Worm (Caenorhabditis elegans) whole organism, L4 larva: ENCODE results near the gene zzz-1.

Experiments
- F49E8.2 ChIP-seq: sonication (generic microtip); optimal IDR thresholded peaks from 2 replicates; lab custom pipeline; 2016; ENCODE audit warnings: missing compliant biosample characterization, mild to moderate bottlenecking, missing genetic modification characterization, borderline replicate concordance
- Y105C5A.15 ChIP-seq: fragments of 200-800 bp; sonication (Bioruptor generic); IDR thresholded peaks from 2 replicates; pipeline ENCODE4 v1.3.6; 2022; ENCODE audit warnings: missing genetic modification characterization, missing compliant biosample characterization
- ZK546.5 ChIP-seq, 2 experiments: sonication (generic microtip); optimal IDR thresholded peaks; 2 replicates each; lab custom pipeline; 2017; ENCODE audit warnings: missing biosample characterization in 2 of 2, missing genetic modification characterization in 2 of 2
- ama-1 ChIP-seq: fragments of 150-350 bp; optimal IDR thresholded peaks from 2 replicates; lab custom pipeline; 2014; ENCODE audit warnings: inconsistent platforms, mixed read lengths
- ceh-28 ChIP-seq: fragments of 150-350 bp; optimal IDR thresholded peaks from 2 replicates; lab custom pipeline; 2014; ENCODE audit warnings: missing biosample characterization, missing genetic modification reagents, missing genetic modification characterization
- ceh-44 ChIP-seq: fragments of 200-800 bp; sonication (Bioruptor generic); IDR thresholded peaks from 2 replicates; pipeline ENCODE4 v1.3.6; 2022; ENCODE audit warnings: missing genetic modification reagents, missing genetic modification characterization, missing compliant biosample characterization
- ceh-62 ChIP-seq: sonication (generic microtip); optimal IDR thresholded peaks from 2 replicates; lab custom pipeline; 2017; ENCODE audit warnings: missing biosample characterization, missing genetic modification characterization
- ceh-82 ChIP-seq: sonication (generic microtip); optimal IDR thresholded peaks from 2 replicates; lab custom pipeline; 2017; ENCODE audit warnings: missing biosample characterization, missing genetic modification characterization
- daf-12 ChIP-seq: fragments of 150-350 bp; optimal IDR thresholded peaks from 2 replicates; lab custom pipeline; 2014; ENCODE audit warnings: missing biosample characterization, missing genetic modification reagents, missing genetic modification characterization
- daf-16 ChIP-seq, 3 experiments: sonication (generic microtip); optimal IDR thresholded peaks; 2 replicates each; lab custom pipeline; 2016 to 2017; ENCODE audit warnings: missing genetic modification characterization in 3 of 3, missing genetic modification reagents in 3 of 3, mild to moderate bottlenecking in 2 of 3, missing compliant biosample characterization in 2 of 3, missing biosample characterization in 1 of 3, moderate library complexity in 1 of 3
- dve-1 ChIP-seq: sonication (generic microtip); optimal IDR thresholded peaks from 2 replicates; lab custom pipeline; 2017; ENCODE audit warnings: antibody characterized with exemption, mild to moderate bottlenecking, missing genetic modification characterization, missing compliant biosample characterization; ENCODE audit not compliant: insufficient read depth
- fkh-10 ChIP-seq: fragments of 150-350 bp; optimal IDR thresholded peaks from 2 replicates; lab custom pipeline; 2014; ENCODE audit warnings: missing biosample characterization, missing genetic modification reagents, missing genetic modification characterization
- fos-1 ChIP-seq: fragments of 150-350 bp; optimal IDR thresholded peaks from 2 replicates; lab custom pipeline; 2014; ENCODE audit warnings: missing biosample characterization, missing genetic modification characterization
- hlh-11 ChIP-seq: fragments of 200-800 bp; sonication (Bioruptor generic); optimal IDR thresholded peaks from 2 replicates; lab custom pipeline; 2018; ENCODE audit warnings: mild to moderate bottlenecking, missing genetic modification characterization, missing compliant biosample characterization
- hmg-1.1 ChIP-seq: fragments of 200-800 bp; sonication (Bioruptor generic); IDR thresholded peaks from 2 replicates; pipeline ENCODE4 v1.3.6; 2022; ENCODE audit warnings: missing genetic modification reagents, missing genetic modification characterization, missing compliant biosample characterization
- lim-7 ChIP-seq: fragments of 200-800 bp; sonication (Bioruptor generic); IDR thresholded peaks from 2 replicates; pipeline ENCODE4 v1.3.6; 2022; ENCODE audit warnings: missing genetic modification characterization, missing compliant biosample characterization
- lin-13 ChIP-seq: fragments of 150-350 bp; optimal IDR thresholded peaks from 2 replicates; lab custom pipeline; 2014; ENCODE audit warnings: missing biosample characterization, missing genetic modification reagents, missing genetic modification characterization
- lin-39 ChIP-seq: fragments of 150-350 bp; optimal IDR thresholded peaks from 2 replicates; lab custom pipeline; 2014; ENCODE audit warnings: missing biosample characterization, missing genetic modification reagents, missing genetic modification characterization
- mdl-1 ChIP-seq, 2 experiments: fragments of 150-350 bp in 1 of 2; sonication (generic microtip) in 1 of 2; optimal IDR thresholded peaks; 2 replicates each; lab custom pipeline; 2014 to 2017; ENCODE audit warnings: missing biosample characterization in 2 of 2, missing genetic modification characterization in 2 of 2
- mes-2 ChIP-seq: sonication (generic microtip); optimal IDR thresholded peaks from 2 replicates; lab custom pipeline; 2016; ENCODE audit warnings: missing genotype, mild to moderate bottlenecking, missing genetic modification characterization, missing compliant biosample characterization; ENCODE audit not compliant: poor library complexity, severe bottlenecking
- mxl-3 ChIP-seq: fragments of 200-800 bp; sonication (Bioruptor generic); optimal IDR thresholded peaks from 2 replicates; lab custom pipeline; 2018; ENCODE audit warnings: mild to moderate bottlenecking, missing genetic modification characterization, missing compliant biosample characterization
- nhr-10 ChIP-seq: fragments of 150-350 bp; optimal IDR thresholded peaks from 2 replicates; lab custom pipeline; 2014; ENCODE audit warnings: missing biosample characterization, missing genetic modification characterization
- nhr-11 ChIP-seq: fragments of 150-350 bp; optimal IDR thresholded peaks from 2 replicates; lab custom pipeline; 2014; ENCODE audit warnings: missing biosample characterization, missing genetic modification characterization
- nhr-25 ChIP-seq: sonication (generic microtip); optimal IDR thresholded peaks from 2 replicates; lab custom pipeline; 2017; ENCODE audit warnings: missing genetic modification characterization, mild to moderate bottlenecking, missing compliant biosample characterization, antibody characterized with exemption, moderate library complexity, borderline replicate concordance; ENCODE audit not compliant: insufficient read depth
- nhr-41 ChIP-seq: fragments of 200-800 bp; sonication (Bioruptor generic); IDR thresholded peaks from 2 replicates; pipeline ENCODE4 v1.3.6; 2022; ENCODE audit warnings: missing genetic modification reagents, missing genetic modification characterization, missing compliant biosample characterization
- nhr-42 ChIP-seq: fragments of 200-800 bp; sonication (Bioruptor generic); IDR thresholded peaks from 2 replicates; pipeline ENCODE4 v1.3.6; 2022; ENCODE audit warnings: missing genetic modification characterization, missing compliant biosample characterization
- nhr-48 ChIP-seq: sonication (generic microtip); optimal IDR thresholded peaks from 2 replicates; lab custom pipeline; 2016; ENCODE audit warnings: mild to moderate bottlenecking, missing genetic modification characterization, missing compliant biosample characterization
- nhr-6 ChIP-seq: fragments of 150-350 bp; optimal IDR thresholded peaks from 2 replicates; lab custom pipeline; 2014; ENCODE audit warnings: missing biosample characterization, missing genetic modification characterization
- nhr-76 ChIP-seq: fragments of 150-350 bp; optimal IDR thresholded peaks from 2 replicates; lab custom pipeline; 2014; ENCODE audit warnings: missing biosample characterization, missing genetic modification characterization
- snpc-1.2 ChIP-seq: fragments of 200-800 bp; sonication (Bioruptor generic); IDR thresholded peaks from 2 replicates; pipeline ENCODE4 v1.3.6; 2022; ENCODE audit warnings: missing genetic modification reagents, missing genetic modification characterization, missing compliant biosample characterization
- snpc-4 ChIP-seq: fragments of 150-350 bp; optimal IDR thresholded peaks from 2 replicates; lab custom pipeline; 2014; ENCODE audit warnings: missing biosample characterization, missing genetic modification characterization
- spr-1 ChIP-seq: sonication (generic microtip); optimal IDR thresholded peaks from 2 replicates; lab custom pipeline; 2016; ENCODE audit warnings: mild to moderate bottlenecking, missing genetic modification characterization, missing compliant biosample characterization
- unc-62 ChIP-seq, 3 experiments: fragments of 150-350 bp in 1 of 3; sonication (generic microtip); optimal IDR thresholded peaks in 2 of 3; peaks in 1 of 3; 1 replicate in 1 of 3; 2 replicates in 2 of 3; lab custom pipeline; 2014 to 2017; ENCODE audit warnings: missing biosample characterization in 3 of 3, missing genetic modification characterization in 3 of 3, missing genetic modification reagents in 3 of 3, missing genotype in 1 of 3
- zfp-2 ChIP-seq: sonication (generic microtip); optimal IDR thresholded peaks from 2 replicates; lab custom pipeline; 2016; ENCODE audit warnings: mild to moderate bottlenecking, missing genetic modification characterization, missing compliant biosample characterization
- ztf-11 ChIP-seq: fragments of 150-350 bp; optimal IDR thresholded peaks from 2 replicates; lab custom pipeline; 2014; ENCODE audit warnings: missing biosample characterization, missing genetic modification characterization

The zzz-1 gene

DNA sequence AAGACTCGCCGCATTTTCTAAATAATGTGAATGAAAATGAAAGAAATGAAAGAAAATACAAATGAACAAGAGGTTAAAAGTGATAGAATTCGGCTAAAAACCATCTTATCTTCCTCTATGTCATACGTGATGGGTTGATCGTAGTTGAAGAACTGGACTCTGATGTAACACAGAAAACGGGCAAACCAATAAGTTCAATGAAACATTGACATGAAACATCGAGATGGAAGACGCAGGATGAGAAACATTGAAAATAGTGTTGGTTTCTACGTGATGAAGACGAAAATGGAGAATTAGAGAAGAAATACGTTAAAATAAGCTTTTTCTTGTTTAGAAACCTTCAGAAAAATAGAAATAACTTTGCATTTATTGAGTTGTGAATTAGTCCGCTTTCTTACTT lies 18.0 kb downstream of the zzz-1 start, which contains the start of gene F32D8.12 (continued):
- TF ChIP-seq mdl-1 (tag; optimal IDR thresholded peaks at IDR 0.05; lab: Kevin White, UChicago) (peak in 1 of 2 experiments; percentile 42), Y105C5A.15 (GFP tag; lab: Robert Waterston, UW) (no peak), nhr-25 (tag; lab: Kevin White, UChicago) (no peak), dve-1 (peak; percentile 61), daf-12 (tag; lab: Kevin White, UChicago) (no peak)

DNA sequence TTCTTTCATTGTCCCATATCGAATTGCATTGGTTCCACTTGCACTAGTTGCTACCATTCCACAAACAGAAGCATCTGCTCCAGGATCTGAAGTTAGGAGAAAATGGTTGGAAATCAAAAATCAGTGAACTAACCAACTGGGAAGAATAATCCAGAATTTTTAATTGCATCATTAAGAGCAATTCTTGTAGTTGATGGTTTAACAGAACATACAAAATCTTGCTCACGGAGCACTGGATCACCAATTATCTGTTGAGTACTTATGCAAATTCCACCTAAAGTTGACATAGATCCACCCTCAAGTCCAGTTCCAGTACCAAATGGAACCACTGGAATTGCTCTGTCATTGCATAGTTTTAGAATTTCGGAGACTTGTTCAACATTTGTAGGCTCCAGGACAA lies 19.2 kb downstream of the zzz-1 start:
- no peak for TF ChIP-seq snpc-4 (tag; lab: Kevin White, UChicago)
- TF ChIP-seq unc-62 (GFP tag; optimal IDR thresholded peaks at IDR 0.05 in 1 of 2; lab: Kevin White, UChicago): peak in 1 of 2 experiments; percentile 90
- no peak for TF ChIP-seq unc-62 (tag; optimal IDR thresholded peaks at IDR 0.05; lab: Kevin White, UChicago)
- TF ChIP-seq nhr-6: no peak
- no peak for TF ChIP-seq fkh-10 (GFP tag; lab: Kevin White, UChicago)
- TF ChIP-seq nhr-10 (tag; lab: Kevin White, UChicago): no peak
- TF ChIP-seq F49E8.2: no peak
- TF ChIP-seq snpc-1.2 (GFP tag; lab: Robert Waterston, UW): no peak
- no peak for TF ChIP-seq lin-39 (tag; lab: Kevin White, UChicago)
- no peak for TF ChIP-seq hmg-1.1 (GFP tag; lab: Robert Waterston, UW)
- TF ChIP-seq, all 104 proteins: peak for 1

DNA sequence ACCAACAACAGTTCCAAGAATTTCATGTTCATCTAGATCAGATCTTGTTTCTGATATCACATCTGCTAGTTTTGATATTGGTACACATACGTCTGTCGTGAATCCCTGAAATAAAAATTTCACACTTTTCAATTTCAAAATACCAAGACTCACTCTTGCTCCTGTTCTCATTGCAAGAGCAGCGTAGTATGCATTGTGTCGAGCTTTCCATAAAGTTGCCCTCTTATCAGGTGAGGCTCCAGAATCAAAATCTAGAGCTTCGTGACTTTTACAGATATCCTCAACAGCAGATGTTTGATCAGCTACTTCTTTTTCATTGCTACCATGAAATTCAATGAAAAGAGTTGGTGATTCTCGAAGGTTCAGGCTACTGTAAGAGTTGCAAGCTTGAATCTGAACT lies 19.9 kb downstream of the zzz-1 start, which contains the start of gene F32D8.11:
Gene F32D8.11, minus strand, starts transcription at position 101 of the 400 bp plus-strand sequence.
- TF ChIP-seq nhr-48 (tag; lab: Kevin White, UChicago): no peak
- no peak for TF ChIP-seq zfp-2 (tag; lab: Kevin White, UChicago)
- no peak for TF ChIP-seq ZK546.5 (tag; optimal IDR thresholded peaks at IDR 0.05; lab: Kevin White, UChicago)
- no peak for TF ChIP-seq mes-2 (tag; lab: Kevin White, UChicago)
- TF ChIP-seq nhr-41 (GFP tag; lab: Robert Waterston, UW): no peak
- TF ChIP-seq nhr-42 (GFP tag; lab: Robert Waterston, UW): no peak
- no peak for TF ChIP-seq mxl-3 (GFP tag; lab: Kevin White, UChicago)
- no peak for TF ChIP-seq ztf-11 (tag; lab: Kevin White, UChicago)
- TF ChIP-seq ceh-62 (tag; lab: Kevin White, UChicago): no peak
- no peak for TF ChIP-seq ceh-28 (tag; lab: Kevin White, UChicago)
- TF ChIP-seq ceh-44 (GFP tag; lab: Robert Waterston, UW): no peak
- no peak for TF ChIP-seq ceh-82 (tag; lab: Kevin White, UChicago)
- no peak for TF ChIP-seq hmg-1.1 (GFP tag; lab: Robert Waterston, UW)
- TF ChIP-seq lin-13 (GFP tag; lab: Kevin White, UChicago): no peak
- no peak for TF ChIP-seq mdl-1 (tag; optimal IDR thresholded peaks at IDR 0.05; lab: Kevin White, UChicago)
- no peak for TF ChIP-seq hlh-11 (tag; lab: Kevin White, UChicago)
- TF ChIP-seq nhr-11 (tag; lab: Kevin White, UChicago): no peak
- no peak for TF ChIP-seq spr-1 (tag; lab: Kevin White, UChicago)
- TF ChIP-seq fos-1: no peak
- TF ChIP-seq, all 104 proteins: peak for 0

DNA sequence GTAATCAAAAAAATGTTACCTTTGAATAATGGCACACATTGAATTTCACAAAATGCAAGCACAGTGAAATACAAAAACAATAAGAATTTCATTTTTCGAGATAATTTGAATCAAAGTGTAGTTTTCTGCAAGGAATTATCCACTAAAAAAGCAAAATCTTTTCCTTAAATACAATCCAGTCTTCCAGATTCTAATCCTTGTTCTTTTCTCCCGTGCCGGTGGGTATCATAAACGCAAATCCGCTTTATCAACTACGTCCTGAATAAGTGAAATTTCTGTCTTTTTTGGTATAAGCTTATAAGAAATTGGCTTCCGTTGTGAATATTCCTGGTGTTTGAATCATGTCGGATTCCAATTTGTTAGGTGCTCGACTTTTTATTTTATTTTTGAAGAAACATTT lies 20.8 kb downstream of the zzz-1 start:
- TF ChIP-seq lim-7 (no peak), nhr-76 (tag; lab: Kevin White, UChicago) (no peak), daf-16 (GFP tag; optimal IDR thresholded peaks at IDR 0.05; lab: Kevin White, UChicago) (no peak), daf-16 (tag; optimal IDR thresholded peaks at IDR 0.05; lab: Kevin White, UChicago) (peak; percentile 15), ama-1 (lab: Kevin White, UChicago) (peak; percentile 52)
